Fruit fly (Drosophila melanogaster) whole organism, embryonic: ENCODE results near the gene CG12241.

Source experiments
- Abd-B ChIP-seq: fragments of 200-800 bp; sonication (Bioruptor generic); optimal IDR thresholded peaks from 2 replicates; lab custom pipeline; 2018; ENCODE audit warnings: missing biosample characterization, mild to moderate bottlenecking, missing genetic modification characterization, moderate library complexity
- Ada2b ChIP-seq: fragments of 200-800 bp; sonication (Bioruptor generic); IDR thresholded peaks from 2 replicates; pipeline ENCODE4 v1.3.6; 2022; ENCODE audit warnings: missing biosample characterization, missing genetic modification characterization
- BtbVII ChIP-seq: fragments of 200-800 bp; sonication (Bioruptor generic); optimal IDR thresholded peaks from 3 replicates; lab custom pipeline; 2017; ENCODE audit warnings: missing biosample characterization, mild to moderate bottlenecking, missing genetic modification characterization
- CG11085 ChIP-seq: fragments of 200-800 bp; sonication (Bioruptor generic); IDR thresholded peaks from 2 replicates; pipeline ENCODE4 v1.3.6; 2022; ENCODE audit warnings: missing biosample characterization, missing genetic modification characterization
- CG11696 ChIP-seq: fragments of 200-800 bp; sonication (Bioruptor generic); IDR thresholded peaks from 2 replicates; pipeline ENCODE4 v1.3.6; 2022; ENCODE audit warnings: missing biosample characterization, missing genetic modification characterization
- CG12659 ChIP-seq: fragments of 200-800 bp; sonication (Bioruptor generic); optimal IDR thresholded peaks from 3 replicates; lab custom pipeline; 2017; ENCODE audit warnings: mild to moderate bottlenecking, missing biosample characterization, missing genetic modification reagents, missing genetic modification characterization
- CG12769 ChIP-seq: fragments of 200-800 bp; sonication (Bioruptor generic); optimal IDR thresholded peaks from 2 replicates; lab custom pipeline; 2019; ENCODE audit warnings: missing biosample characterization, mild to moderate bottlenecking, missing genetic modification characterization, moderate library complexity
- CG12942 ChIP-seq: fragments of 200-800 bp; sonication (Bioruptor generic); optimal IDR thresholded peaks from 3 replicates; lab custom pipeline; 2016; ENCODE audit warnings: missing biosample characterization, missing genetic modification characterization
- CG17385 ChIP-seq: fragments of 200-800 bp; sonication (Bioruptor generic); optimal IDR thresholded peaks from 3 replicates; lab custom pipeline; 2018; ENCODE audit warnings: missing biosample characterization, mild to moderate bottlenecking, missing genetic modification characterization
- CG18599 ChIP-seq: fragments of 200-800 bp; sonication (Bioruptor generic); optimal IDR thresholded peaks from 3 replicates; lab custom pipeline; 2017; ENCODE audit warnings: missing biosample characterization, missing genetic modification characterization, mild to moderate bottlenecking, moderate library complexity, missing genetic modification reagents
- CG18619 ChIP-seq: fragments of 200-800 bp; sonication (Bioruptor generic); optimal IDR thresholded peaks from 3 replicates; lab custom pipeline; 2017; ENCODE audit warnings: missing biosample characterization, mild to moderate bottlenecking, missing genetic modification characterization
- CG18764 ChIP-seq: fragments of 200-800 bp; sonication (Bioruptor generic); optimal IDR thresholded peaks from 3 replicates; lab custom pipeline; 2016; ENCODE audit warnings: missing biosample characterization, missing genetic modification characterization
- CG2120 ChIP-seq: fragments of 200-800 bp; sonication (Bioruptor generic); optimal IDR thresholded peaks from 3 replicates; lab custom pipeline; 2016; ENCODE audit warnings: missing biosample characterization, missing genetic modification characterization
- CG2199 ChIP-seq: fragments of 200-800 bp; sonication (Bioruptor generic); IDR thresholded peaks from 3 replicates; pipeline ENCODE4 v1.3.6; 2022; ENCODE audit warnings: missing biosample characterization, missing genetic modification characterization
- CG3847 ChIP-seq: fragments of 200-800 bp; sonication (Bioruptor generic); IDR thresholded peaks from 2 replicates; pipeline ENCODE4 v1.3.6; 2022; ENCODE audit warnings: missing biosample characterization, missing genetic modification characterization
- CG3995 ChIP-seq: fragments of 200-800 bp; sonication (Bioruptor generic); optimal IDR thresholded peaks from 3 replicates; lab custom pipeline; 2016; ENCODE audit warnings: missing biosample characterization, missing genetic modification characterization
- CG4617 ChIP-seq: fragments of 200-800 bp; sonication (Bioruptor generic); optimal IDR thresholded peaks from 3 replicates; lab custom pipeline; 2016; ENCODE audit warnings: missing biosample characterization, missing genetic modification characterization, borderline replicate concordance
- CG4707 ChIP-seq: fragments of 200-800 bp; sonication (Bioruptor generic); optimal IDR thresholded peaks from 2 replicates; lab custom pipeline; 2018; ENCODE audit warnings: missing biosample characterization, mild to moderate bottlenecking, missing genetic modification characterization, moderate library complexity
- CG6683 ChIP-seq: fragments of 200-800 bp; sonication (Bioruptor generic); optimal IDR thresholded peaks from 2 replicates; lab custom pipeline; 2017; ENCODE audit warnings: missing biosample characterization, mild to moderate bottlenecking, missing genetic modification characterization, missing genetic modification reagents
- CG6689 ChIP-seq: fragments of 200-800 bp; sonication (Bioruptor generic); IDR thresholded peaks from 2 replicates; pipeline ENCODE4 v1.3.6; 2022; ENCODE audit warnings: missing biosample characterization, missing genetic modification characterization
- CG7745 ChIP-seq: fragments of 200-800 bp; sonication (Bioruptor generic); optimal IDR thresholded peaks from 2 replicates; lab custom pipeline; 2018; ENCODE audit warnings: missing biosample characterization, mild to moderate bottlenecking, missing genetic modification characterization, moderate library complexity
- CG7839 ChIP-seq: fragments of 200-800 bp; sonication (Bioruptor generic); optimal IDR thresholded peaks from 3 replicates; lab custom pipeline; 2018; ENCODE audit warnings: missing biosample characterization, mild to moderate bottlenecking, missing genetic modification characterization, moderate library complexity
- CG8281 ChIP-seq: fragments of 200-800 bp; sonication (Bioruptor generic); optimal IDR thresholded peaks from 2 replicates; lab custom pipeline; 2018; ENCODE audit warnings: missing biosample characterization, mild to moderate bottlenecking, missing genetic modification characterization, moderate library complexity
- CrebB ChIP-seq: fragments of 200-800 bp; sonication (Bioruptor generic); optimal IDR thresholded peaks from 3 replicates; lab custom pipeline; 2018; ENCODE audit warnings: missing biosample characterization, mild to moderate bottlenecking, missing genetic modification characterization
- Gsc ChIP-seq: fragments of 200-800 bp; sonication (Bioruptor generic); IDR thresholded peaks from 2 replicates; pipeline ENCODE4 v1.3.6; 2022; ENCODE audit warnings: missing biosample characterization, missing genetic modification characterization
- Hey ChIP-seq: fragments of 200-800 bp; sonication (Bioruptor generic); optimal IDR thresholded peaks from 3 replicates; lab custom pipeline; 2018; ENCODE audit warnings: missing biosample characterization, mild to moderate bottlenecking, missing genetic modification characterization
- HmgD ChIP-seq: fragments of 200-800 bp; sonication (Bioruptor generic); optimal IDR thresholded peaks from 3 replicates; lab custom pipeline; 2016; ENCODE audit warnings: missing biosample characterization, missing genetic modification characterization
- HmgZ ChIP-seq: fragments of 200-800 bp; sonication (Bioruptor generic); optimal IDR thresholded peaks from 2 replicates; lab custom pipeline; 2018; ENCODE audit warnings: missing biosample characterization, mild to moderate bottlenecking, missing genetic modification characterization
- Hmr ChIP-seq: fragments of 200-800 bp; sonication (Bioruptor generic); optimal IDR thresholded peaks from 3 replicates; lab custom pipeline; 2017; ENCODE audit warnings: mild to moderate bottlenecking, missing biosample characterization, missing genetic modification reagents, missing genetic modification characterization
- Hr78 ChIP-seq, 2 experiments: fragments of 200-800 bp in 1 of 2; fragments of >200 bp in 1 of 2; sonication (Bioruptor generic) in 1 of 2; optimal IDR thresholded peaks; 2 replicates each; lab custom pipeline; 2017 to 2019; ENCODE audit warnings: missing biosample characterization in 2 of 2, missing genetic modification characterization in 2 of 2, mild to moderate bottlenecking in 1 of 2, moderate library complexity in 1 of 2
- Meics ChIP-seq: fragments of 200-800 bp; sonication (Bioruptor generic); optimal IDR thresholded peaks from 2 replicates; lab custom pipeline; 2017; ENCODE audit warnings: missing biosample characterization, mild to moderate bottlenecking, missing genetic modification characterization
- Nf-YB ChIP-seq: fragments of 200-800 bp; sonication (Bioruptor generic); optimal IDR thresholded peaks from 3 replicates; lab custom pipeline; 2019; ENCODE audit warnings: missing biosample characterization, mild to moderate bottlenecking, missing genetic modification characterization, moderate library complexity
- Oli ChIP-seq: fragments of 200-800 bp; sonication (Bioruptor generic); optimal IDR thresholded peaks from 2 replicates; lab custom pipeline; 2018; ENCODE audit warnings: missing biosample characterization, mild to moderate bottlenecking, missing genetic modification characterization, moderate library complexity
- Optix ChIP-seq: fragments of 200-800 bp; sonication (Bioruptor generic); IDR thresholded peaks from 3 replicates; pipeline ENCODE4 v1.3.6; 2022; ENCODE audit warnings: missing biosample characterization, missing genetic modification characterization
- danr ChIP-seq: fragments of 200-800 bp; sonication (Bioruptor generic); IDR thresholded peaks from 2 replicates; pipeline ENCODE4 v1.3.6; 2022; ENCODE audit warnings: missing biosample characterization, missing genetic modification characterization
- ems ChIP-seq: fragments of 200-800 bp; sonication (Bioruptor generic); optimal IDR thresholded peaks from 3 replicates; lab custom pipeline; 2016; ENCODE audit warnings: missing biosample characterization, missing genetic modification characterization
- her ChIP-seq: fragments of 200-800 bp; sonication (Bioruptor generic); optimal IDR thresholded peaks from 2 replicates; lab custom pipeline; 2016; ENCODE audit warnings: missing biosample characterization, missing genetic modification characterization
- mirr ChIP-seq: fragments of 200-800 bp; sonication (Bioruptor generic); optimal IDR thresholded peaks from 3 replicates; lab custom pipeline; 2018; ENCODE audit warnings: missing biosample characterization, mild to moderate bottlenecking, missing genetic modification characterization
- nau ChIP-seq: fragments of 200-800 bp; sonication (Bioruptor generic); optimal IDR thresholded peaks from 3 replicates; lab custom pipeline; 2017; ENCODE audit warnings: missing biosample characterization, mild to moderate bottlenecking, missing genetic modification characterization, missing genetic modification reagents
- nerfin-1 ChIP-seq: fragments of 200-800 bp; sonication (Bioruptor generic); optimal IDR thresholded peaks from 3 replicates; lab custom pipeline; 2019; ENCODE audit warnings: missing biosample characterization, mild to moderate bottlenecking, missing genetic modification characterization, moderate library complexity
- pzg ChIP-seq: fragments of 200-800 bp; sonication (Bioruptor generic); optimal IDR thresholded peaks from 3 replicates; lab custom pipeline; 2018; ENCODE audit warnings: missing biosample characterization, mild to moderate bottlenecking, missing genetic modification characterization, moderate library complexity
- run ChIP-seq: fragments of 200-800 bp; sonication (Bioruptor generic); optimal IDR thresholded peaks from 3 replicates; lab custom pipeline; 2018; ENCODE audit warnings: missing biosample characterization, mild to moderate bottlenecking, missing genetic modification characterization
- sens-2 ChIP-seq: fragments of 200-800 bp; sonication (Bioruptor generic); IDR thresholded peaks from 2 replicates; pipeline ENCODE4 v1.3.6; 2022; ENCODE audit warnings: missing biosample characterization, missing genetic modification characterization
- sna ChIP-seq: fragments of 200-800 bp; sonication (Bioruptor generic); IDR thresholded peaks from 2 replicates; pipeline ENCODE4 v1.3.6; 2022; ENCODE audit warnings: missing biosample characterization, missing genetic modification characterization; ENCODE audit not compliant: partially characterized antibody
- ssp ChIP-seq: fragments of 200-800 bp; sonication (Bioruptor generic); IDR thresholded peaks from 2 replicates; pipeline ENCODE4 v1.3.6; 2022; ENCODE audit warnings: missing biosample characterization, missing genetic modification characterization
- tio ChIP-seq: fragments of 200-800 bp; sonication (Bioruptor generic); optimal IDR thresholded peaks from 2 replicates; lab custom pipeline; 2017; ENCODE audit warnings: missing biosample characterization, missing genetic modification characterization, inconsistent platforms
- zfh1 ChIP-seq: fragments of 200-800 bp; sonication (Bioruptor generic); IDR thresholded peaks from 3 replicates; pipeline ENCODE4 v1.3.6; 2022; ENCODE audit warnings: missing biosample characterization, missing genetic modification characterization

CG12241 gene

dm6 chr3R:15196134-15197034, 22.7 kb upstream of the CG12241 start, which contains the start of the genes Kpc1 and CG42542 (continued):
- TF ChIP-seq sens-2 (GFP tag; lab: Robert Waterston, UW), result no peak; the same call in 1 of the 2 replicates
- no peak for TF ChIP-seq CG12769 (tag; lab: Kevin White, UChicago)
- peak; percentile 80 for TF ChIP-seq ems (GFP tag; lab: Kevin White, UChicago)
- peak; percentile 50 for TF ChIP-seq CG4707
- TF ChIP-seq HmgD (GFP tag; lab: Kevin White, UChicago), result peak; percentile 73
- TF ChIP-seq tio, result peak; percentile 83
- peak; percentile 64 for TF ChIP-seq CG3995
- TF ChIP-seq ssp (GFP tag; lab: Robert Waterston, UW), result no peak
- TF ChIP-seq CG12942 (GFP tag; lab: Kevin White, UChicago), result peak; percentile 69
- TF ChIP-seq BtbVII (GFP tag; lab: Kevin White, UChicago), result peak; percentile 32
- no peak for TF ChIP-seq run (tag; lab: Kevin White, UChicago)
- TF ChIP-seq Meics, result peak; percentile 64
- peak; percentile 59 for TF ChIP-seq CG6689 (GFP tag; lab: Robert Waterston, UW)
- peak; percentile 84 for TF ChIP-seq HmgZ (tag; lab: Kevin White, UChicago)
- TF ChIP-seq CG11085 (GFP tag; lab: Robert Waterston, UW), result no peak; the same call in 1 of the 2 replicates
- peak; percentile 91 for TF ChIP-seq CG2120 (GFP tag; lab: Kevin White, UChicago)
- TF ChIP-seq Hr78 (GFP tag; optimal IDR thresholded peaks at IDR 0.05; lab: Kevin White, UChicago), result no peak
- TF ChIP-seq CG18764, result peak; percentile 63
- peak; percentile 57; the same call in 1 of the 3 replicates for TF ChIP-seq Optix
- TF ChIP-seq CG11696 (GFP tag; lab: Robert Waterston, UW), result 0 out of 2 replicates have a peak, but pooled peaks have one; percentile 30
- peak; percentile 52 for TF ChIP-seq CrebB (tag; lab: Kevin White, UChicago)
- peak; percentile 29 for TF ChIP-seq mirr (GFP tag; lab: Kevin White, UChicago)
- peak; percentile 23 for TF ChIP-seq CG17385 (GFP tag; lab: Kevin White, UChicago)
- peak; percentile 67 for TF ChIP-seq Oli (tag; lab: Kevin White, UChicago)
- peak; percentile 39; the same call in 1 of the 2 replicates for TF ChIP-seq danr (GFP tag; lab: Robert Waterston, UW)
- peak; percentile 76 for TF ChIP-seq her (GFP tag; lab: Kevin White, UChicago)
- peak; percentile 35; the same call in 1 of the 2 replicates for TF ChIP-seq Ada2b
- peak; percentile 80 for TF ChIP-seq CG12659 (GFP tag; lab: Kevin White, UChicago)
- no peak for TF ChIP-seq CG7839
- TF ChIP-seq CG7745, result no peak
- TF ChIP-seq sna, result peak; percentile 96
- TF ChIP-seq zfh1, result peak; percentile 50
- TF ChIP-seq Hey, result no peak
- peak; percentile 82 for TF ChIP-seq Hmr (GFP tag; lab: Kevin White, UChicago)
- peak; percentile 40 for TF ChIP-seq nerfin-1
- peak; percentile 60 for TF ChIP-seq CG18619
- no peak for TF ChIP-seq nau
- TF ChIP-seq CG8281 (tag; lab: Kevin White, UChicago), result no peak
- no peak for TF ChIP-seq Gsc
- TF ChIP-seq CG18599 (GFP tag; lab: Kevin White, UChicago), result peak; percentile 69
- peak; percentile 79 for TF ChIP-seq CG3847 (GFP tag; lab: Robert Waterston, UW)
- peak; percentile 40 for TF ChIP-seq CG6683 (GFP tag; lab: Kevin White, UChicago)
- no peak for TF ChIP-seq Abd-B (GFP tag; lab: Kevin White, UChicago)
- peak; percentile 93 for TF ChIP-seq pzg (GFP tag; lab: Kevin White, UChicago)
- TF ChIP-seq CG4617, result peak; percentile 83
- 0 out of 3 replicates have a peak, but pooled peaks have one; percentile 47 for TF ChIP-seq CG2199 (GFP tag; lab: Robert Waterston, UW)
- peak; percentile 34 for TF ChIP-seq Nf-YB (GFP tag; lab: Kevin White, UChicago)
